Worm (Caenorhabditis elegans): ENCODE results near the gene puf-3.

- no peak for TF ChIP-seq fos-1 (tag; optimal IDR thresholded peaks at IDR 0.05)
- TF ChIP-seq snpc-4 (tag; optimal IDR thresholded peaks at IDR 0.05), result no peak
- TF ChIP-seq pha-4 (GFP tag; IDR thresholded peaks at IDR 0.05), result no peak
- no peak for TF ChIP-seq pha-4 (tag; optimal IDR thresholded peaks at IDR 0.05)
- TF ChIP-seq nhr-237 (tag; optimal IDR thresholded peaks at IDR 0.05), result no peak
- TF ChIP-seq unc-62 (GFP tag; optimal IDR thresholded peaks at IDR 0.05 in 1 of 2), result no peak
- no peak for TF ChIP-seq unc-62 (tag; optimal IDR thresholded peaks at IDR 0.05)
- TF ChIP-seq gei-8 (GFP tag; optimal IDR thresholded peaks at IDR 0.05), result no peak
- TF ChIP-seq egl-27 (tag; optimal IDR thresholded peaks at IDR 0.05), result no peak
These were observed 47.1 kb upstream of the puf-3 start for ce11 chrIV:13559020-13559419.
